Fruit fly (Drosophila melanogaster) S2 (cell line): ENCODE measurements around the gene NimB5.

ENCODE experiments used
- CG8478 ChIP-seq: fragments of >200 bp; optimal IDR thresholded peaks from 2 replicates; lab custom pipeline; 2018
- CTCF ChIP-seq, 2 experiments: fragments of >200 bp; optimal IDR thresholded peaks; 2 replicates each; lab custom pipeline; 2018

DNA sequence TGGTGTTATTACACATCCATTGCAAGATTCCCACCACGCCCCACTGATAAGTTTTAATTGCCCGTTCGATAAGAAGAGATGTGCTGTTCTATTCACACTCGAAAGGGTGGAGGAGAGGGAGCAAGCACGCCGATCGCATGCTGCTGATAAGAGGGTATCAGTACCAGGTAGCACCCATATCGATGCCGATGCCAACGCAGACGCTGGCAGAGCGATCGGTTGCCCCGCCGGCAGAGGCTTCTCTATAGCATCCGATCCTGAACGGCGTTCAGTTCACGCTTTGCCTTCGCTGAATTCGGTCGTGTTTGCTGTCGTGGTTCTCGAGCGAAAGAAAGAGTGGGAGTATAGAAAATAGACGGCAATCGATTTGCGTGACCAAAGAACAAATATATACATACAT, 43.5 kb downstream of the NimB5 start:
- TF ChIP-seq CG8478 (lab: Kevin White, UChicago) (no peak), CTCF (optimal IDR thresholded peaks at IDR 0.05; lab: Kevin White, UChicago) (no peak)
